Fruit fly (Drosophila melanogaster) whole organism, embryonic: ENCODE results near the gene Cyt-b5-r.

Experiments
- Adf1 ChIP-seq: fragments of 200-800 bp; sonication (Bioruptor generic); IDR thresholded peaks from 2 replicates; pipeline ENCODE4 v1.3.6; 2022; ENCODE audit warnings: missing biosample characterization, missing genetic modification characterization
- CG10431 ChIP-seq: fragments of 200-800 bp; sonication (Bioruptor generic); optimal IDR thresholded peaks from 3 replicates; lab custom pipeline; 2018; ENCODE audit warnings: missing biosample characterization, mild to moderate bottlenecking, missing genetic modification characterization
- CG12391 ChIP-seq: fragments of 200-800 bp; sonication (Bioruptor generic); optimal IDR thresholded peaks from 3 replicates; lab custom pipeline; 2018; ENCODE audit warnings: missing biosample characterization, mild to moderate bottlenecking, missing genetic modification characterization, moderate library complexity
- CG12744 ChIP-seq: fragments of 200-800 bp; sonication (Bioruptor generic); optimal IDR thresholded peaks from 2 replicates; lab custom pipeline; 2016; ENCODE audit warnings: missing biosample characterization, missing genetic modification characterization
- CG1529 ChIP-seq: fragments of 200-800 bp; sonication (Bioruptor generic); optimal IDR thresholded peaks from 3 replicates; lab custom pipeline; 2018; ENCODE audit warnings: missing biosample characterization, missing genetic modification characterization
- CG15514 ChIP-seq: fragments of 200-800 bp; sonication (Bioruptor generic); optimal IDR thresholded peaks from 3 replicates; lab custom pipeline; 2017; ENCODE audit warnings: missing biosample characterization, missing genetic modification characterization, mild to moderate bottlenecking, moderate library complexity, missing genetic modification reagents
- CG16815 ChIP-seq: fragments of 200-800 bp; sonication (Bioruptor generic); optimal IDR thresholded peaks from 3 replicates; lab custom pipeline; 2017; ENCODE audit warnings: missing biosample characterization, mild to moderate bottlenecking, missing genetic modification characterization
- CG18262 ChIP-seq: fragments of 200-800 bp; optimal IDR thresholded peaks from 3 replicates; lab custom pipeline; 2019; ENCODE audit warnings: missing biosample characterization, mild to moderate bottlenecking, missing genetic modification characterization, moderate library complexity
- CG2129 ChIP-seq: fragments of 200-800 bp; sonication (Bioruptor generic); IDR thresholded peaks from 2 replicates; pipeline ENCODE4 v1.3.6; 2022; ENCODE audit warnings: missing biosample characterization, missing genetic modification characterization; ENCODE audit not compliant: partially characterized antibody
- CG31365 ChIP-seq: fragments of 200-800 bp; sonication (Bioruptor generic); optimal IDR thresholded peaks from 2 replicates; lab custom pipeline; 2018; ENCODE audit warnings: missing biosample characterization, mild to moderate bottlenecking, missing genetic modification characterization
- CG3163 ChIP-seq: fragments of 200-800 bp; sonication (Bioruptor generic); optimal IDR thresholded peaks from 3 replicates; lab custom pipeline; 2016; ENCODE audit warnings: missing biosample characterization, missing genetic modification characterization
- CG33557 ChIP-seq: fragments of 200-800 bp; sonication (Bioruptor generic); optimal IDR thresholded peaks from 2 replicates; lab custom pipeline; 2019; ENCODE audit warnings: missing biosample characterization, mild to moderate bottlenecking, missing genetic modification characterization, moderate library complexity
- CG4730 ChIP-seq: fragments of 200-800 bp; sonication (Bioruptor generic); IDR thresholded peaks from 2 replicates; pipeline ENCODE4 v1.3.6; 2022; ENCODE audit warnings: missing biosample characterization, missing genetic modification characterization
- CG5180 ChIP-seq: fragments of 200-800 bp; sonication (Bioruptor generic); optimal IDR thresholded peaks from 3 replicates; lab custom pipeline; 2017; ENCODE audit warnings: missing biosample characterization, missing genetic modification characterization, mild to moderate bottlenecking, moderate library complexity, missing genetic modification reagents
- CG6689 ChIP-seq: fragments of 200-800 bp; sonication (Bioruptor generic); IDR thresholded peaks from 2 replicates; pipeline ENCODE4 v1.3.6; 2022; ENCODE audit warnings: missing biosample characterization, missing genetic modification characterization
- CG7963 ChIP-seq: fragments of 200-800 bp; sonication (Bioruptor generic); IDR thresholded peaks from 3 replicates; pipeline ENCODE4 v1.3.6; 2022; ENCODE audit warnings: missing biosample characterization, missing genetic modification characterization; ENCODE audit not compliant: partially characterized antibody
- CHES-1-like ChIP-seq: fragments of 200-800 bp; sonication (Bioruptor generic); optimal IDR thresholded peaks from 2 replicates; lab custom pipeline; 2016; ENCODE audit warnings: missing biosample characterization, missing genetic modification characterization
- HHEX ChIP-seq: fragments of 200-800 bp; sonication (Bioruptor generic); optimal IDR thresholded peaks from 3 replicates; lab custom pipeline; 2017; ENCODE audit warnings: missing biosample characterization, mild to moderate bottlenecking, missing genetic modification characterization, missing genetic modification reagents
- HLH54F ChIP-seq: fragments of 200-800 bp; sonication (Bioruptor generic); optimal IDR thresholded peaks from 3 replicates; lab custom pipeline; 2016; ENCODE audit warnings: missing biosample characterization, missing genetic modification characterization
- Hand ChIP-seq: fragments of 200-800 bp; sonication (Bioruptor generic); optimal IDR thresholded peaks from 2 replicates; lab custom pipeline; 2017; ENCODE audit warnings: mild to moderate bottlenecking, missing biosample characterization, missing genetic modification reagents, missing genetic modification characterization
- Hmr ChIP-seq: fragments of 200-800 bp; sonication (Bioruptor generic); optimal IDR thresholded peaks from 3 replicates; lab custom pipeline; 2017; ENCODE audit warnings: mild to moderate bottlenecking, missing biosample characterization, missing genetic modification reagents, missing genetic modification characterization
- Lim3 ChIP-seq: fragments of 200-800 bp; sonication (Bioruptor generic); IDR thresholded peaks from 2 replicates; pipeline ENCODE4 v1.3.6; 2022; ENCODE audit warnings: missing biosample characterization, missing genetic modification characterization
- Meics ChIP-seq: fragments of 200-800 bp; sonication (Bioruptor generic); optimal IDR thresholded peaks from 2 replicates; lab custom pipeline; 2017; ENCODE audit warnings: missing biosample characterization, mild to moderate bottlenecking, missing genetic modification characterization
- Myb ChIP-seq: fragments of 200-800 bp; sonication (Bioruptor generic); optimal IDR thresholded peaks from 2 replicates; lab custom pipeline; 2016; ENCODE audit warnings: missing biosample characterization, missing genetic modification characterization
- Sox102F ChIP-seq: fragments of 200-800 bp; sonication (Bioruptor generic); optimal IDR thresholded peaks from 2 replicates; lab custom pipeline; 2018; ENCODE audit warnings: missing biosample characterization, mild to moderate bottlenecking, missing genetic modification characterization, moderate library complexity
- Ssrp ChIP-seq: fragments of 200-800 bp; sonication (Bioruptor generic); optimal IDR thresholded peaks from 2 replicates; lab custom pipeline; 2018; ENCODE audit warnings: missing biosample characterization, mild to moderate bottlenecking, missing genetic modification characterization, moderate library complexity
- Vsx1 ChIP-seq: fragments of 200-800 bp; sonication (Bioruptor generic); optimal IDR thresholded peaks from 2 replicates; lab custom pipeline; 2017; ENCODE audit warnings: missing biosample characterization, mild to moderate bottlenecking, missing genetic modification characterization, missing genetic modification reagents
- ara ChIP-seq: fragments of 200-800 bp; sonication (Bioruptor generic); IDR thresholded peaks from 2 replicates; pipeline ENCODE4 v1.3.6; 2022; ENCODE audit warnings: missing biosample characterization, missing genetic modification characterization
- bigmax ChIP-seq: fragments of 200-800 bp; sonication (Bioruptor generic); optimal IDR thresholded peaks from 2 replicates; lab custom pipeline; 2018; ENCODE audit warnings: missing biosample characterization, mild to moderate bottlenecking, missing genetic modification characterization
- crp ChIP-seq, 2 experiments: fragments of 200-800 bp; sonication (Bioruptor generic); optimal IDR thresholded peaks; 2 replicates in 1 of 2; 3 replicates in 1 of 2; lab custom pipeline; 2017; ENCODE audit warnings: missing biosample characterization in 2 of 2, missing genetic modification characterization in 2 of 2, mild to moderate bottlenecking in 1 of 2, moderate library complexity in 1 of 2
- eve ChIP-seq, 2 experiments: fragments of >200 bp; optimal IDR thresholded peaks; 2 replicates each; lab custom pipeline; 2017; ENCODE audit warnings: missing biosample characterization in 2 of 2, missing genetic modification characterization in 2 of 2
- fd102C ChIP-seq: fragments of 200-800 bp; sonication (Bioruptor generic); optimal IDR thresholded peaks from 2 replicates; lab custom pipeline; 2018; ENCODE audit warnings: missing biosample characterization, mild to moderate bottlenecking, missing genetic modification characterization, moderate library complexity
- fd3F ChIP-seq: fragments of 200-800 bp; sonication (Bioruptor generic); optimal IDR thresholded peaks from 2 replicates; lab custom pipeline; 2018; ENCODE audit warnings: missing biosample characterization, mild to moderate bottlenecking, missing genetic modification characterization, moderate library complexity
- fd64A ChIP-seq: fragments of 200-800 bp; sonication (Bioruptor generic); optimal IDR thresholded peaks from 3 replicates; lab custom pipeline; 2018; ENCODE audit warnings: missing biosample characterization, mild to moderate bottlenecking, missing genetic modification characterization
- ftz-f1 ChIP-seq: fragments of 200-800 bp; sonication (Bioruptor generic); optimal IDR thresholded peaks from 2 replicates; lab custom pipeline; 2016; ENCODE audit warnings: missing biosample characterization, missing genetic modification characterization
- gcm2 ChIP-seq: fragments of 200-800 bp; sonication (Bioruptor generic); optimal IDR thresholded peaks from 2 replicates; lab custom pipeline; 2016; ENCODE audit warnings: missing biosample characterization, missing genetic modification characterization
- gfzf ChIP-seq: fragments of 200-800 bp; sonication (Bioruptor generic); optimal IDR thresholded peaks from 2 replicates; lab custom pipeline; 2016; ENCODE audit warnings: missing biosample characterization, mild to moderate bottlenecking, missing genetic modification characterization, moderate library complexity
- gsb ChIP-seq: fragments of 200-800 bp; sonication (Bioruptor generic); IDR thresholded peaks from 2 replicates; pipeline ENCODE4 v1.3.6; 2022; ENCODE audit warnings: missing biosample characterization, missing genetic modification characterization
- inv ChIP-seq: fragments of 200-800 bp; sonication (Bioruptor generic); IDR thresholded peaks from 2 replicates; pipeline ENCODE4 v1.3.6; 2022; ENCODE audit warnings: missing biosample characterization, missing genetic modification characterization; ENCODE audit not compliant: partially characterized antibody
- lola ChIP-seq, 3 experiments: fragments of >200 bp in 2 of 3; fragments of 200-800 bp in 1 of 3; sonication (Bioruptor generic) in 1 of 3; optimal IDR thresholded peaks; 2 replicates each; lab custom pipeline; 2017 to 2019; ENCODE audit warnings: missing biosample characterization in 3 of 3, missing genetic modification characterization in 3 of 3, mild to moderate bottlenecking in 1 of 3, moderate library complexity in 1 of 3
- nmo ChIP-seq: fragments of 200-800 bp; sonication (Bioruptor generic); optimal IDR thresholded peaks from 2 replicates; lab custom pipeline; 2018; ENCODE audit warnings: missing biosample characterization, mild to moderate bottlenecking, missing genetic modification characterization, moderate library complexity
- org-1 ChIP-seq: fragments of 200-800 bp; sonication (Bioruptor generic); optimal IDR thresholded peaks from 2 replicates; lab custom pipeline; 2017; ENCODE audit warnings: missing biosample characterization, missing genetic modification characterization
- otp ChIP-seq: fragments of 200-800 bp; sonication (Bioruptor generic); IDR thresholded peaks from 3 replicates; pipeline ENCODE4, ENCODE4 v1.3.6; 2022; ENCODE audit warnings: missing biosample characterization, missing genetic modification characterization
- psq ChIP-seq: fragments of 200-800 bp; sonication (Bioruptor generic); optimal IDR thresholded peaks from 2 replicates; lab custom pipeline; 2017; ENCODE audit warnings: missing biosample characterization, missing genetic modification characterization
- sug ChIP-seq: fragments of 200-800 bp; optimal IDR thresholded peaks from 2 replicates; lab custom pipeline; 2019; ENCODE audit warnings: missing biosample characterization, mild to moderate bottlenecking, missing genetic modification characterization, moderate library complexity
- tap ChIP-seq: fragments of 200-800 bp; optimal IDR thresholded peaks from 3 replicates; lab custom pipeline; 2019; ENCODE audit warnings: missing biosample characterization, mild to moderate bottlenecking, missing genetic modification characterization, moderate library complexity
- tio ChIP-seq: fragments of 200-800 bp; sonication (Bioruptor generic); optimal IDR thresholded peaks from 2 replicates; lab custom pipeline; 2017; ENCODE audit warnings: missing biosample characterization, missing genetic modification characterization, inconsistent platforms
- zen2 ChIP-seq: fragments of 200-800 bp; sonication (Bioruptor generic); IDR thresholded peaks from 3 replicates; pipeline ENCODE4 v1.3.6; 2022; ENCODE audit warnings: missing biosample characterization, missing genetic modification characterization; ENCODE audit not compliant: partially characterized antibody

The Cyt-b5-r gene

DNA sequence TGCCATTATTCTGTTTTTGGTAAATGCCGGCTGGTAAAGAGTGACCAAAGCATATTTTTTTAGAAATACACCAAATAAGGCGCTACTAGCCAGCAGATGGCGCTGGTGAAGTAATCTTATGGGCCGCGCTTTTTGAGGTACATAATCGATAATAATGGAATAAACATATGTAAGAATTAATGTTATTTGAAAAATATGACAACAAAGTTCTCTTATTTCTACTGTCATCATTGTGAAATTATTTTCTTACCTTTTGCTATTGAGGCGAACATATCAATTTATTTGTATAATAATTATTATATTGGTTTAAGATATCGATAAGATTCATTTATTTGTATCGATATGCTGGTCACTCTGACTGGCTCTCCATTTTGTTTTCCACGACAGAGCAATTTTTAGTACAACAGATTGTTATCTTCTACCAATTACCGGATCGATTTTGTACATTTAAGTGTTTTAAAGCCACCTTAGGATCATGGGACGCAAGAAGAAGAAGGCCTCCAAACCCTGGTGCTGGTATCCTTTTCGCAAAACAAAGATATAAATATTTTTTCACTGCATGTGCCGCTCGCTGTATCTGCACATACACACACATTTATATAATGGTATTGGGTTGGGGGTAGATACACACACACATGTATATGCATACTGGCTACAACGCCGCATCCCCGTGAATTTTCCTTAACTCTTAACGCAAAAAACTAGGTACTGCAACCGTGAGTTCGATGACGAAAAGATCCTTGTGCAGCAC lies 47.3 kb downstream of the Cyt-b5-r start, which contains the start of the genes LSm7 and BuGZ (continued):
- TF ChIP-seq bigmax, result no peak
- no peak for TF ChIP-seq tap (tag; lab: Kevin White, UChicago)
- TF ChIP-seq zen2 (GFP tag; lab: Robert Waterston, UW), result no peak
- TF ChIP-seq CG12391 (tag; lab: Kevin White, UChicago), result no peak
- TF ChIP-seq CG18262 (tag; lab: Kevin White, UChicago), result peak; percentile 63
- peak in 1 of 3 experiments; percentile 33 for TF ChIP-seq lola (GFP tag; optimal IDR thresholded peaks at IDR 0.05; lab: Kevin White, UChicago)
- no peak for TF ChIP-seq Lim3 (GFP tag; lab: Robert Waterston, UW)
- peak; percentile 17 for TF ChIP-seq CG1529 (GFP tag; lab: Kevin White, UChicago)
- TF ChIP-seq sug (tag; lab: Kevin White, UChicago), result peak; percentile 53
- no peak for TF ChIP-seq CG12744
- no peak for TF ChIP-seq fd64A
- no peak for TF ChIP-seq Hmr
- TF ChIP-seq org-1, result no peak
- TF ChIP-seq CG7963 (GFP tag; lab: Robert Waterston, UW), result no peak
- no peak for TF ChIP-seq tio (GFP tag; lab: Kevin White, UChicago)
- peak; percentile 40 for TF ChIP-seq HHEX (GFP tag; lab: Kevin White, UChicago)
- no peak for TF ChIP-seq CHES-1-like (GFP tag; lab: Kevin White, UChicago)
- no peak for TF ChIP-seq fd3F (GFP tag; lab: Kevin White, UChicago)
- no peak for TF ChIP-seq otp (GFP tag; lab: Robert Waterston, UW)
- no peak for TF ChIP-seq Hand (GFP tag; lab: Kevin White, UChicago)
- no peak for TF ChIP-seq Sox102F (GFP tag; lab: Kevin White, UChicago)
- no peak for TF ChIP-seq CG5180 (GFP tag; lab: Kevin White, UChicago)
- TF ChIP-seq Vsx1 (GFP tag; lab: Kevin White, UChicago), result no peak
- TF ChIP-seq HLH54F (GFP tag; lab: Kevin White, UChicago), result no peak
- peak; percentile 70 for TF ChIP-seq nmo (GFP tag; lab: Kevin White, UChicago)
- TF ChIP-seq CG15514 (GFP tag; lab: Kevin White, UChicago), result peak; percentile 47
- TF ChIP-seq CG16815 (GFP tag; lab: Kevin White, UChicago), result no peak
- no peak for TF ChIP-seq eve (GFP tag; optimal IDR thresholded peaks at IDR 0.05; lab: Kevin White, UChicago)
- peak in 1 of 2 experiments; percentile 39 for TF ChIP-seq crp (GFP tag; optimal IDR thresholded peaks at IDR 0.05; lab: Kevin White, UChicago)
- peak; percentile 3 for TF ChIP-seq psq (GFP tag; lab: Kevin White, UChicago)
- TF ChIP-seq Meics, result no peak
- peak; percentile 59 for TF ChIP-seq CG10431
- TF ChIP-seq CG2129 (GFP tag; lab: Robert Waterston, UW), result no peak
- no peak for TF ChIP-seq CG3163 (GFP tag; lab: Kevin White, UChicago)
- peak; percentile 4 for TF ChIP-seq Myb (GFP tag; lab: Kevin White, UChicago)
- TF ChIP-seq gfzf (GFP tag; lab: Kevin White, UChicago), result peak; percentile 83
- TF ChIP-seq ftz-f1, result no peak
- peak; percentile 60 for TF ChIP-seq inv (GFP tag; lab: Robert Waterston, UW)
- no peak for TF ChIP-seq ara
- no peak for TF ChIP-seq Ssrp (tag; lab: Kevin White, UChicago)
- TF ChIP-seq CG4730 (GFP tag; lab: Robert Waterston, UW), result no peak
- TF ChIP-seq gcm2, result no peak
- TF ChIP-seq fd102C (GFP tag; lab: Kevin White, UChicago), result peak; percentile 35
- peak; percentile 42 for TF ChIP-seq CG33557 (GFP tag; lab: Kevin White, UChicago)
- TF ChIP-seq CG6689 (GFP tag; lab: Robert Waterston, UW), result no peak
- TF ChIP-seq gsb (GFP tag; lab: Robert Waterston, UW), result no peak
- TF ChIP-seq CG31365 (tag; lab: Kevin White, UChicago), result no peak
- TF ChIP-seq Adf1 (GFP tag; lab: Robert Waterston, UW), result no peak; the same call in 1 of the 2 replicates
